Fruit fly (Drosophila melanogaster): ENCODE results near the gene CG31457.

The CG31457 gene

DNA sequence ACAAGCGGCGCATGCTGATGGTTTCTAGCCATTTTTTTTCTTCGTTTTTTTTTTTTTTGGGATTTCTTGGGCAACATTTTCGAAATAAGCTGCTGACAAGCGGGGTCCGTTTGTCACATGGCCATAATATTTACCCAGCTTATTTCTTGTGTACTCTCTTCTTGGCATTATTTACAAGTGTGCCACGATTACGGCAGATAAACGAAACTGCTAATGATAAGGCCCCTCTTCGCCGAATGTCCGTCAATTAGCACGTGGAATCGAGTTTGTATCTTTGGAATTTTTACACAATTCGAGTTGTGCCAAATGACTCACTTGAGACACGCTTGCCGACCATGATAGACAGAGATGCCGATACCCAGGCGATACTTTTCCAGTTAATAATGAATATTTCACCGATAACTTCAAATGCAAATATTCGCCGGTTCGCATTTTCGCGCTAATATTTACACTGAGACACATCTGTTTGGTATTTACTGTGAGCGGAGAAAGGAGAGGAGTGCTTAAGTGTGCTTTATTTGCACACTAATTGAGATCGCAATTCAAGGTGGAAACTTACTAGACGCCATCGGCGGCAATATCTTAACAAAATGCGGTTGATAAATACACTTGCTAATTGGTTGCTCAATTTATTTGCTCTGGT lies 48.8 kb upstream of the CG31457 start (continued):
- TF ChIP-seq vnd (GFP tag; IDR thresholded peaks at IDR 0.05; ENCODE audit: partially characterized antibody): peak; percentile 10; the same call in 1 of the 3 replicates
- peak; percentile 29 for TF ChIP-seq Dad (GFP tag; optimal IDR thresholded peaks at IDR 0.05)
- TF ChIP-seq slou (GFP tag; optimal IDR thresholded peaks at IDR 0.05): peak; percentile 30
- no peak for TF ChIP-seq lola (GFP tag; optimal IDR thresholded peaks at IDR 0.05)

DNA sequence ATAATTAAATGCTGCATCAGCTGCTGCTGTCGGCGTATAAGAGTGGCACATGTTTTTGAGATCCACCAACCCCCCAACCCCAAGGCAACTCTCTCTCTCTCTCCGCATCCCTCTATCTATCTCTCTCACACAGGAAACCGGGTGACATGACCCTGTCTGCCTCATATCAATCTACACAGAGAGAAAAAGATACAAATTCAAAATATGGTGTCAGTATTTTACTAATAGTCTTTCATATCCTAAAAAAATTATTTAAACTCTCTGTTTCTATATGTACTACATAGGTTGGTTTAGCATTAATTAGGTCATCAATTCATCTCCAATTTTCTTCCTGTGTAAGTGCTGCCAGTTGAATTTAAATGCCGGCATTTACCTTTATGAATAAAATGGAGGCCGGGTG lies 47.6 kb upstream of the CG31457 start:
- TF ChIP-seq CG9817 (tag; optimal IDR thresholded peaks at IDR 0.05) (peak; percentile 83), Dbx (GFP tag; IDR thresholded peaks at IDR 0.05) (peak; percentile 66; the same call in 2 of the 3 replicates), MESR4 (GFP tag; optimal IDR thresholded peaks at IDR 0.05) (peak; percentile 23), CG7372 (GFP tag; IDR thresholded peaks at IDR 0.05) (peak; percentile 76), Ets65A (GFP tag) (peak; percentile 97), CG32767 (GFP tag; IDR thresholded peaks at IDR 0.05) (peak; percentile 86), fd64A (GFP tag; optimal IDR thresholded peaks at IDR 0.05) (peak; percentile 82), grau (tag; optimal IDR thresholded peaks at IDR 0.05) (peak; percentile 90), jumu (GFP tag; optimal IDR thresholded peaks at IDR 0.05) (peak; percentile 88), CG12155 (GFP tag; optimal IDR thresholded peaks at IDR 0.05) (peak; percentile 86), schlank (tag; optimal IDR thresholded peaks at IDR 0.05) (no peak), CG11695 (GFP tag; IDR thresholded peaks at IDR 0.05) (peak; percentile 85), Spps (tag; optimal IDR thresholded peaks at IDR 0.05) (peak; percentile 93), cas (GFP tag; IDR thresholded peaks at IDR 0.05) (no peak), hth (optimal IDR thresholded peaks at IDR 0.05) (no peak), CG34376 (GFP tag; optimal IDR thresholded peaks at IDR 0.05) (no peak), CG3726 (GFP tag; IDR thresholded peaks at IDR 0.05) (peak; percentile 79; the same call in 2 of the 3 replicates), pfk (GFP tag; optimal IDR thresholded peaks at IDR 0.05) (no peak), bigmax (GFP tag; optimal IDR thresholded peaks at IDR 0.05) (no peak), CG12071 (GFP tag; optimal IDR thresholded peaks at IDR 0.05) (peak; percentile 73), CG30403 (GFP tag; optimal IDR thresholded peaks at IDR 0.05) (peak; percentile 92), CG14965 (GFP tag; optimal IDR thresholded peaks at IDR 0.05; ENCODE audit: borderline replicate concordance) (peak; percentile 74), corto (GFP tag; optimal IDR thresholded peaks at IDR 0.05) (peak; percentile 88), Nf-YB (GFP tag; optimal IDR thresholded peaks at IDR 0.05) (peak; percentile 76), tll (GFP tag; optimal IDR thresholded peaks at IDR 0.05) (no peak), CG10209 (GFP tag; optimal IDR thresholded peaks at IDR 0.05) (peak; percentile 89), knrl (GFP tag; IDR thresholded peaks at IDR 0.05; ENCODE audit: partially characterized antibody) (no peak), sim (GFP tag; IDR thresholded peaks at IDR 0.05) (peak; percentile 73), Awh (GFP tag; IDR thresholded peaks at IDR 0.05) (peak; percentile 89), Hr3 (GFP tag; optimal IDR thresholded peaks at IDR 0.05) (peak; percentile 93), CG34422 (GFP tag; IDR thresholded peaks at IDR 0.05) (peak; percentile 89), org-1 (GFP tag; optimal IDR thresholded peaks at IDR 0.05) (peak; percentile 81), otp (GFP tag; IDR thresholded peaks at IDR 0.05) (peak; percentile 91), hbn (GFP tag; IDR thresholded peaks at IDR 0.05; ENCODE audit: partially characterized antibody) (no peak), ems (GFP tag; optimal IDR thresholded peaks at IDR 0.05) (peak; percentile 88), trh (GFP tag; optimal IDR thresholded peaks at IDR 0.05) (peak; percentile 65), CG3281 (GFP tag; optimal IDR thresholded peaks at IDR 0.05) (peak; percentile 73), CG16779 (GFP tag; IDR thresholded peaks at IDR 0.05) (peak; percentile 70; the same call in 1 of the 2 replicates), Aef1 (GFP tag; IDR thresholded peaks at IDR 0.05) (peak; percentile 86), CG3065 (GFP tag; optimal IDR thresholded peaks at IDR 0.05) (peak; percentile 85), crc (GFP tag; optimal IDR thresholded peaks at IDR 0.05) (peak; percentile 84), CG11398 (GFP tag; optimal IDR thresholded peaks at IDR 0.05) (peak; percentile 90), CG17912 (GFP tag; optimal IDR thresholded peaks at IDR 0.05) (no peak), BEAF-32 (GFP tag; optimal IDR thresholded peaks at IDR 0.05) (no peak)
